Worm (Caenorhabditis elegans): Measurements from ENCODE around the gene rpt-4.

rpt-4 gene

DNA sequence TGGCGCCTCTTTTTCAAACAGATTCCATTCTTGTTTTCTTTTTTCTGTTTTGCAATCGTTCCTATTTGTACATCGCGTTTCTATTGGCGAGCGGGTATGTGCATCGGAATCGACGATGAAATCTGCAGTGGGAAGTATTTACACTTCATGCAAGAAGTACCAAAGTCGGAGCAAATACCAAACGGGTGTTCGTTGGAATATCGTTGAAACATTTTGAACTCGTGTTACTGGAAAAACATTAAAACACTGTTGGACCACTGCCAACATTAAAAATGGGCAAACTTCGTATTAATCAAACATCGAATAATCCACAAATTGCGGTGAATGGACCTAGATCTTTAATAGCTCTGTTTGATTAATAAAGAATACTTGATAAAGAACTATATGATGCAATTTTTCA lies 33.1 kb upstream of the rpt-4 start, which contains the start of gene C23H3.9:
C23H3.9 (minus strand) TSS at position 101 of the 400 bp plus-strand sequence.
- TF ChIP-seq ZK546.5 (tag; optimal IDR thresholded peaks at IDR 0.05) (no peak), nhr-28 (tag; optimal IDR thresholded peaks at IDR 0.05) (no peak), snpc-4 (tag; optimal IDR thresholded peaks at IDR 0.05) (no peak), hmg-11 (tag; optimal IDR thresholded peaks at IDR 0.05) (no peak), unc-39 (tag; optimal IDR thresholded peaks at IDR 0.05) (no peak), egl-5 (tag; optimal IDR thresholded peaks at IDR 0.05) (no peak), pha-4 (tag; optimal IDR thresholded peaks at IDR 0.05) (no peak), nhr-43 (tag; optimal IDR thresholded peaks at IDR 0.05; ENCODE audit: poor library complexity, severe bottlenecking) (no peak), nfya-1 (tag; optimal IDR thresholded peaks at IDR 0.05; ENCODE audit: insufficient read depth) (no peak), nhr-67 (tag; optimal IDR thresholded peaks at IDR 0.05) (no peak)

DNA sequence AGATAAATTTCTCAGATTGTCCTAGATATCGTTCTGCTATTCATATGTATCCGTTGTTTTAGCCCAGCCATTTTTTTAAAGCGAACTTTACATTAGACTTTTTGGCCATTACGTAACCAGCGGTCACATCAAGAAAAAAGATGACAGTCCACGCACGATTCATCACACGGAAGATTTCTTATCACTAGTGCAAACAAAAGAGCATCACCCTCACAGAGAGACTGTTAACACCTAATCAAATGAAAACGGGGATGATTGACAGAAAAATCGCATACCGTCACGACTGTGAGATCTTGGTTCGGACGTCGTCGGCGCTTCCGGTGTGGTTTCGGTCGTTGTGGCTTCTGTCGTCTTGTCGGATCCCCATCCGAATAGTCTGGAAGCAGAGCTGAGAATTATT lies 30.6 kb upstream of the rpt-4 start:
- no peak for TF ChIP-seq egl-27 (tag; optimal IDR thresholded peaks at IDR 0.05)
- TF ChIP-seq elt-2 (tag; optimal IDR thresholded peaks at IDR 0.05) = peak; percentile 16

DNA sequence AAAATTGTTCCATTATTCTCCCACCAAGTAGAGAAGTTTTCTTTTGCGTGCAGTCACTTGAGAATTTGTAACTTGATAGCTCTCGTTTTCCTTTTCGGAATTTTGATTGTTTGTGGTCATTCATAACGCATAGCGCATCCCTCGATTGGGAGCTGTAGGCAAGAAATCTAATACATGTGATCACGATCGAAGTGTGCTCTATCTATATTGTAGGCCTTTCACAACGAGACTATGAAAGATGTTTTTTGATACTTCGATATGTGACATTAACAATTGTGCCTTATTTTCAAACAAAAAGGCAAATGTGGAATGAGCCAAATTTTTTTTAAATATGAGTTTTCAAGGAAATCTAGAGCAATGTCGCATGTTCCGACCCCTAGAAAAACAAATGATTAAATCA lies 29.8 kb upstream of the rpt-4 start:
- TF ChIP-seq skn-1 (tag; optimal IDR thresholded peaks at IDR 0.05) (no peak), zag-1 (tag; optimal IDR thresholded peaks at IDR 0.05) (no peak), ztf-4 (tag; optimal IDR thresholded peaks at IDR 0.05) (no peak), nfya-1 (tag; optimal IDR thresholded peaks at IDR 0.05; ENCODE audit: insufficient read depth) (no peak)

DNA sequence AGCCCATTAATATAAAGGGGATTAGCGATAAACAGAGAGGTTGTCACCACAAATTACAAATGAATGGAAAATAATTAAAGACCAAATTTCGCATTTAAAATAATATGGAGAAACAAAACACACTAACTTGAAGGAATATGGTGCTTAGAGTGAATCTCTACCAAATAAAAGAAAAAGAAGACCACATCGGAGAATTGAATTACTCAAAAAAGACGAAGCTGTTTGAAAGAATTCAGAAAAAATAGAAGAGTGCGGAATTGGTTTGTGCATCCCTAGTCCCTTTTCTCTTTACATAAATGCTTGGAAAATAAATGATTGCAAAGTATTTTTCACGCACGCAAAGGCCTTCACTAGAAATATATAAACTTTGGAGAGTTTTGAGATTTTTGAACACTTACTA lies 27.9 kb upstream of the rpt-4 start:
- TF ChIP-seq aly-2 (tag; optimal IDR thresholded peaks at IDR 0.05) = no peak
- TF ChIP-seq lin-39 (tag; optimal IDR thresholded peaks at IDR 0.05) = no peak
- no peak for TF ChIP-seq ceh-28 (tag; optimal IDR thresholded peaks at IDR 0.05)
- no peak for TF ChIP-seq ztf-11 (tag; optimal IDR thresholded peaks at IDR 0.05)
- TF ChIP-seq lsy-12 (tag; optimal IDR thresholded peaks at IDR 0.05) = no peak

- TF ChIP-seq fkh-10 (GFP tag; optimal IDR thresholded peaks at IDR 0.05) (peak; percentile 95), nhr-237 (tag; optimal IDR thresholded peaks at IDR 0.05) (no peak), egl-27 (tag; optimal IDR thresholded peaks at IDR 0.05) (no peak), skn-1 (tag; optimal IDR thresholded peaks at IDR 0.05) (no peak), ceh-16 (tag; optimal IDR thresholded peaks at IDR 0.05) (no peak), ceh-82 (tag; optimal IDR thresholded peaks at IDR 0.05) (no peak), lin-15B (tag; optimal IDR thresholded peaks at IDR 0.05) (no peak)
These were observed 27.3 kb upstream of the rpt-4 start for ce11 chrII:73329-73728.

ce11 chrII:69354-69753 lies 23.3 kb upstream of the rpt-4 start, which contains the start of gene egl-26:
egl-26 (plus strand) TSS chrII:69654.
- no peak for TF ChIP-seq nhr-43 (tag; optimal IDR thresholded peaks at IDR 0.05; ENCODE audit: poor library complexity, severe bottlenecking)

ce11 chrII:68757-69156 lies 22.7 kb upstream of the rpt-4 start:
- no peak for TF ChIP-seq mml-1 (tag; optimal IDR thresholded peaks at IDR 0.05)
- no peak for TF ChIP-seq elt-2 (tag; optimal IDR thresholded peaks at IDR 0.05)
- TF ChIP-seq tbx-2 (tag; optimal IDR thresholded peaks at IDR 0.05) = no peak
- no peak for TF ChIP-seq ztf-4 (tag; optimal IDR thresholded peaks at IDR 0.05)
- no peak for TF ChIP-seq nfya-1 (tag; optimal IDR thresholded peaks at IDR 0.05; ENCODE audit: insufficient read depth)

DNA sequence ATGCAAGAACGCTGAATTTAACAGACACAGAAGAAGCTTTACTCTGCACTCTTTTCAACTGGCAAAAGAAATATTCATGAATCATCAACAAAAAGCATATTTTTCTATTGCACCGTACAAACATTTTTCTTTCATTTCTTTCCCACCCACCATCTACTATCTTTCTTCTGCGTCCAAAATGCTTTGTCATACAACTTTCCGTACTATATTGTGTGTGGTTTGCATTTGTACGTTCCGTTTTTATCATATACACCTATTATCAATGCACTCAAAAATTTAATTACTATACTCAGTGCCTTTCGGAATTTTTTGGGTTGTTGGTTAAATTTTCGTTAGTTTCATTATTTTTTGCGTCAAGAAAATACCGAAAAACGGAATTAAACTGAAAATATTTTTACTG lies 21.6 kb upstream of the rpt-4 start:
- TF ChIP-seq unc-39 (tag; optimal IDR thresholded peaks at IDR 0.05) (no peak), unc-62 (GFP tag; optimal IDR thresholded peaks at IDR 0.05) (no peak), elt-2 (tag; optimal IDR thresholded peaks at IDR 0.05) (peak; percentile 41), nhr-76 (tag; optimal IDR thresholded peaks at IDR 0.05) (no peak), pqm-1 (tag; optimal IDR thresholded peaks at IDR 0.05) (peak; percentile 27)
